Worm (Caenorhabditis elegans) whole organism, L2 larva: ENCODE data around the gene F17C8.6.

Source experiments
- C34F6.9 ChIP-seq: fragments of 150-350 bp; optimal IDR thresholded peaks from 2 replicates; lab custom pipeline; 2014; ENCODE audit warnings: missing biosample characterization, missing genetic modification characterization
- F13H6.1 ChIP-seq: sonication (generic microtip); optimal IDR thresholded peaks from 2 replicates; lab custom pipeline; 2016; ENCODE audit warnings: missing genetic modification characterization, missing compliant biosample characterization
- R02D3.7 ChIP-seq: fragments of 150-350 bp; optimal IDR thresholded peaks from 2 replicates; lab custom pipeline; 2014; ENCODE audit warnings: missing biosample characterization, missing genetic modification characterization
- Y55F3AM.14 ChIP-seq: fragments of 200-800 bp; sonication (Bioruptor generic); optimal IDR thresholded peaks from 2 replicates; lab custom pipeline; 2018; ENCODE audit warnings: mild to moderate bottlenecking, missing genetic modification characterization, missing compliant biosample characterization
- ZK546.5 ChIP-seq: sonication (generic microtip); optimal IDR thresholded peaks from 2 replicates; lab custom pipeline; 2017; ENCODE audit warnings: missing biosample characterization, missing genetic modification characterization
- alr-1 ChIP-seq: fragments of 150-350 bp; optimal IDR thresholded peaks from 2 replicates; lab custom pipeline; 2014; ENCODE audit warnings: missing biosample characterization, missing genetic modification characterization
- aly-2 ChIP-seq: fragments of 150-350 bp; optimal IDR thresholded peaks from 2 replicates; lab custom pipeline; 2014; ENCODE audit warnings: missing biosample characterization, missing genetic modification characterization
- ama-1 ChIP-seq: fragments of 150-350 bp; optimal IDR thresholded peaks from 2 replicates; lab custom pipeline; 2018; ENCODE audit warnings: inconsistent platforms
- blmp-1 ChIP-seq: sonication (generic microtip); optimal IDR thresholded peaks from 2 replicates; lab custom pipeline; 2017; ENCODE audit warnings: missing genetic modification characterization, mild to moderate bottlenecking, missing compliant biosample characterization, antibody characterized with exemption, moderate library complexity; ENCODE audit not compliant: insufficient read depth
- ceh-16 ChIP-seq: fragments of 150-350 bp; optimal IDR thresholded peaks from 2 replicates; lab custom pipeline; 2014; ENCODE audit warnings: missing biosample characterization, missing genetic modification characterization
- ceh-82 ChIP-seq: fragments of 150-350 bp; optimal IDR thresholded peaks from 2 replicates; lab custom pipeline; 2014; ENCODE audit warnings: missing biosample characterization, missing genetic modification characterization
- crh-2 ChIP-seq: sonication (generic microtip); optimal IDR thresholded peaks from 2 replicates; lab custom pipeline; 2017; ENCODE audit warnings: missing biosample characterization, missing genetic modification characterization
- dmd-4 ChIP-seq: sonication (generic microtip); optimal IDR thresholded peaks from 2 replicates; lab custom pipeline; 2017; ENCODE audit warnings: missing biosample characterization, missing genetic modification characterization
- egl-27 ChIP-seq: sonication (generic microtip); optimal IDR thresholded peaks from 3 replicates; lab custom pipeline; 2017; ENCODE audit warnings: missing biosample characterization, missing genetic modification reagents, missing genetic modification characterization
- elt-1 ChIP-seq: fragments of 150-350 bp; optimal IDR thresholded peaks from 2 replicates; lab custom pipeline; 2014; ENCODE audit warnings: missing biosample characterization, missing genetic modification characterization
- elt-3 ChIP-seq: sonication (generic microtip); optimal IDR thresholded peaks from 2 replicates; lab custom pipeline; 2017; ENCODE audit warnings: missing biosample characterization, missing genetic modification characterization
- fos-1 ChIP-seq: fragments of 150-350 bp; optimal IDR thresholded peaks from 2 replicates; lab custom pipeline; 2014; ENCODE audit warnings: missing biosample characterization, missing genetic modification characterization
- gmeb-1 ChIP-seq: fragments of 150-350 bp; optimal IDR thresholded peaks from 2 replicates; lab custom pipeline; 2014; ENCODE audit warnings: missing biosample characterization, missing genetic modification characterization
- lin-11 ChIP-seq: fragments of 150-350 bp; sonication (generic microtip); optimal IDR thresholded peaks from 2 replicates; lab custom pipeline; 2014; ENCODE audit warnings: missing biosample characterization, missing genetic modification characterization, inconsistent platforms, mixed read lengths
- lin-13 ChIP-seq: fragments of 150-350 bp; optimal IDR thresholded peaks from 2 replicates; lab custom pipeline; 2014; ENCODE audit warnings: missing biosample characterization, missing genetic modification reagents, missing genetic modification characterization
- lin-39 ChIP-seq: fragments of 150-350 bp; optimal IDR thresholded peaks from 2 replicates; lab custom pipeline; 2014; ENCODE audit warnings: missing biosample characterization, missing genetic modification reagents, missing genetic modification characterization
- lsy-2 ChIP-seq, 2 experiments: fragments of 150-350 bp in 1 of 2; sonication (generic microtip) in 1 of 2; optimal IDR thresholded peaks; 2 replicates each; lab custom pipeline; 2014 to 2017; ENCODE audit warnings: missing biosample characterization in 2 of 2, missing genetic modification characterization in 2 of 2
- mab-5 ChIP-seq: fragments of 150-350 bp; optimal IDR thresholded peaks from 2 replicates; lab custom pipeline; 2014; ENCODE audit warnings: missing biosample characterization, missing genetic modification characterization
- mbf-1 ChIP-seq: sonication (generic microtip); optimal IDR thresholded peaks from 2 replicates; lab custom pipeline; 2017; ENCODE audit warnings: missing biosample characterization, missing genetic modification characterization
- mdl-1 ChIP-seq, 2 experiments: fragments of 150-350 bp in 1 of 2; sonication (generic microtip) in 1 of 2; optimal IDR thresholded peaks; 2 replicates each; lab custom pipeline; 2017; ENCODE audit warnings: missing biosample characterization in 2 of 2, missing genetic modification characterization in 2 of 2
- nhr-10 ChIP-seq: sonication (generic microtip); optimal IDR thresholded peaks from 2 replicates; lab custom pipeline; 2017; ENCODE audit warnings: missing biosample characterization, missing genetic modification characterization
- nhr-11 ChIP-seq: fragments of 150-350 bp; optimal IDR thresholded peaks from 2 replicates; lab custom pipeline; 2014; ENCODE audit warnings: missing biosample characterization, missing genetic modification characterization
- nhr-12 ChIP-seq: fragments of 150-350 bp; optimal IDR thresholded peaks from 2 replicates; lab custom pipeline; 2014; ENCODE audit warnings: missing biosample characterization, missing genetic modification characterization
- nhr-129 ChIP-seq: fragments of 150-350 bp; optimal IDR thresholded peaks from 2 replicates; lab custom pipeline; 2014; ENCODE audit warnings: missing biosample characterization, missing genetic modification characterization
- nhr-21 ChIP-seq: fragments of 150-350 bp; optimal IDR thresholded peaks from 2 replicates; lab custom pipeline; 2014; ENCODE audit warnings: missing biosample characterization, missing genetic modification characterization
- nhr-23 ChIP-seq: fragments of 150-350 bp; optimal IDR thresholded peaks from 2 replicates; lab custom pipeline; 2014; ENCODE audit warnings: missing biosample characterization, missing genetic modification reagents, missing genetic modification characterization
- nhr-237 ChIP-seq: fragments of 150-350 bp; optimal IDR thresholded peaks from 2 replicates; lab custom pipeline; 2014; ENCODE audit warnings: missing biosample characterization, missing genetic modification characterization
- nhr-25 ChIP-seq: fragments of 150-350 bp; sonication (generic microtip); optimal IDR thresholded peaks from 3 replicates; lab custom pipeline; 2014; ENCODE audit warnings: missing biosample characterization, missing genetic modification characterization
- nhr-6 ChIP-seq: fragments of 150-350 bp; optimal IDR thresholded peaks from 2 replicates; lab custom pipeline; 2014; ENCODE audit warnings: missing biosample characterization, missing genetic modification characterization
- nhr-77 ChIP-seq: fragments of 150-350 bp; optimal IDR thresholded peaks from 2 replicates; lab custom pipeline; 2014; ENCODE audit warnings: missing biosample characterization, missing genetic modification characterization
- peb-1 ChIP-seq: fragments of 150-350 bp; optimal IDR thresholded peaks from 2 replicates; lab custom pipeline; 2014; ENCODE audit warnings: missing biosample characterization, missing genetic modification characterization
- sem-4 ChIP-seq: fragments of 150-350 bp; optimal IDR thresholded peaks from 2 replicates; lab custom pipeline; 2014; ENCODE audit warnings: missing biosample characterization, missing genetic modification reagents, missing genetic modification characterization
- skn-1 ChIP-seq: sonication (generic microtip); optimal IDR thresholded peaks from 2 replicates; lab custom pipeline; 2017; ENCODE audit warnings: missing biosample characterization, missing genetic modification characterization
- sma-3 ChIP-seq: sonication (generic microtip); optimal IDR thresholded peaks from 2 replicates; lab custom pipeline; 2016; ENCODE audit warnings: missing genetic modification reagents, missing genetic modification characterization, missing compliant biosample characterization
- sma-9 ChIP-seq, 2 experiments: fragments of 150-350 bp in 1 of 2; sonication (generic microtip) in 1 of 2; optimal IDR thresholded peaks; 2 replicates each; lab custom pipeline; 2014 to 2016; ENCODE audit warnings: missing genetic modification characterization in 2 of 2, mild to moderate bottlenecking in 1 of 2, missing biosample characterization in 1 of 2, missing compliant biosample characterization in 1 of 2, missing genetic modification reagents in 1 of 2, moderate library complexity in 1 of 2
- snpc-4 ChIP-seq: fragments of 150-350 bp; optimal IDR thresholded peaks from 2 replicates; lab custom pipeline; 2014; ENCODE audit warnings: missing biosample characterization, missing genetic modification characterization
- unc-39 ChIP-seq: fragments of 150-350 bp; optimal IDR thresholded peaks from 2 replicates; lab custom pipeline; 2014; ENCODE audit warnings: missing biosample characterization, missing genetic modification characterization
- unc-55 ChIP-seq: fragments of 150-350 bp; sonication (generic microtip); optimal IDR thresholded peaks from 3 replicates; lab custom pipeline; 2014; ENCODE audit warnings: missing biosample characterization, missing genetic modification reagents, missing genetic modification characterization
- unc-62 ChIP-seq: fragments of 150-350 bp; optimal IDR thresholded peaks from 2 replicates; lab custom pipeline; 2014; ENCODE audit warnings: missing biosample characterization, missing genetic modification reagents, missing genetic modification characterization
- zag-1 ChIP-seq: fragments of 150-350 bp; optimal IDR thresholded peaks from 2 replicates; lab custom pipeline; 2014; ENCODE audit warnings: missing biosample characterization, missing genetic modification characterization
- ztf-1 ChIP-seq: fragments of 200-800 bp; sonication (Bioruptor generic); conservative IDR thresholded peaks from 2 replicates; pipeline ENCODE4 v1.3.6; 2022; ENCODE audit warnings: missing genetic modification characterization, missing compliant biosample characterization
- ztf-11 ChIP-seq: sonication (generic microtip); optimal IDR thresholded peaks from 2 replicates; lab custom pipeline; 2017; ENCODE audit warnings: missing biosample characterization, missing genetic modification characterization
- ztf-4 ChIP-seq: fragments of 150-350 bp; optimal IDR thresholded peaks from 2 replicates; lab custom pipeline; 2014; ENCODE audit warnings: missing biosample characterization, missing genetic modification characterization

The F17C8.6 gene

DNA sequence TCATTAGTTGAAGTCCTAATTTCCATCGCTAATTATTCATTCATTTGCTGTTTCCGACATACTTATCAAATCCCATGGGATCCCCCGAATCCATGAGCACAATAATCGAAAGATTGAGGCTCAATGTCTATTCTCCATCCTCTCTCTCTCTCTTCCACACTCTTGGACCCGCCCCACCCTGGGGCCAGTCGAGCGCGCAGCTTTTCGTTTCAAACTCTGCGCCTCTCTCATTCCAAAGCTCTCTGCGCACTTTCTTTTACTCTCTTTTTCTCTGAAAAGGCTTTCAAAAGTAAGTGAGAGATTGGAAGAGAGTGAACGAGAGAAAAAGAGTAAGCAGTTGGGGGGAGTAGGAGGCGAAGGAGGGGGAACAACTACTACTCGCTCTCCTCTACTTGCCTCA, 24.1 kb downstream of the F17C8.6 start, which contains the start of gene acy-1:
TSS of gene acy-1 (plus strand) at position 346 of the 400 bp plus-strand sequence.
- TF ChIP-seq nhr-12 (tag; lab: Kevin White, UChicago) (no peak), F13H6.1 (peak; percentile 89), lin-13 (GFP tag; lab: Kevin White, UChicago) (peak; percentile 81), nhr-237 (no peak), egl-27 (tag; lab: Kevin White, UChicago) (peak; percentile 47), ztf-1 (GFP tag; lab: Robert Waterston, UW) (no peak), dmd-4 (no peak), lin-11 (peak; percentile 67), nhr-10 (tag; lab: Kevin White, UChicago) (no peak), fos-1 (tag; lab: Kevin White, UChicago) (peak; percentile 57), ztf-4 (tag; lab: Kevin White, UChicago) (peak; percentile 56), nhr-25 (tag; lab: Kevin White, UChicago) (no peak), mdl-1 (tag; optimal IDR thresholded peaks at IDR 0.05; lab: Kevin White, UChicago) (peak in 1 of 2 experiments; percentile 34), ceh-16 (tag; lab: Kevin White, UChicago) (no peak), snpc-4 (tag; lab: Kevin White, UChicago) (no peak), R02D3.7 (tag; lab: Kevin White, UChicago) (no peak), elt-1 (tag; lab: Kevin White, UChicago) (no peak), sem-4 (tag; lab: Kevin White, UChicago) (peak; percentile 81), blmp-1 (tag; lab: Kevin White, UChicago) (no peak), unc-39 (no peak), lin-39 (tag; lab: Kevin White, UChicago) (no peak), nhr-6 (tag; lab: Kevin White, UChicago) (peak; percentile 45), sma-3 (GFP tag; lab: Kevin White, UChicago) (no peak), sma-9 (GFP tag; optimal IDR thresholded peaks at IDR 0.05; lab: Kevin White, UChicago) (peak; percentile 67), sma-9 (tag; optimal IDR thresholded peaks at IDR 0.05; lab: Kevin White, UChicago) (no peak), ZK546.5 (no peak), nhr-129 (tag; lab: Kevin White, UChicago) (peak; percentile 84), gmeb-1 (peak; percentile 17), elt-3 (tag; lab: Kevin White, UChicago) (no peak), unc-62 (no peak), lsy-2 (tag; optimal IDR thresholded peaks at IDR 0.05; lab: Kevin White, UChicago) (peak; percentile 64 to 87), nhr-21 (no peak), mbf-1 (tag; lab: Kevin White, UChicago) (no peak), unc-55 (GFP tag; lab: Kevin White, UChicago) (peak; percentile 95), skn-1 (tag; lab: Kevin White, UChicago) (no peak), peb-1 (tag; lab: Kevin White, UChicago) (no peak), zag-1 (tag; lab: Kevin White, UChicago) (peak; percentile 77), nhr-11 (no peak), crh-2 (tag; lab: Kevin White, UChicago) (peak; percentile 79), mab-5 (tag; lab: Kevin White, UChicago) (peak; percentile 88), nhr-23 (no peak), aly-2 (tag; lab: Kevin White, UChicago) (no peak), ztf-11 (tag; lab: Kevin White, UChicago) (no peak), ceh-82 (tag; lab: Kevin White, UChicago) (no peak), ama-1 (no peak), nhr-77 (tag; lab: Kevin White, UChicago) (no peak), Y55F3AM.14 (GFP tag; lab: Kevin White, UChicago) (peak; percentile 27), alr-1 (no peak), C34F6.9 (tag; lab: Kevin White, UChicago) (peak; percentile 95)
